Fruit fly (Drosophila melanogaster): Measurements from ENCODE around the gene Sgt1.

Sgt1 gene

dm6 chr3R:8349106-8349448 is 44.0 kb upstream of the Sgt1 start:
- TF ChIP-seq CG8159 (tag; optimal IDR thresholded peaks at IDR 0.05): no peak
- TF ChIP-seq CG17806 (tag; optimal IDR thresholded peaks at IDR 0.05): no peak
- no peak for TF ChIP-seq CG9948 (tag; optimal IDR thresholded peaks at IDR 0.05)
- no peak for TF ChIP-seq rn (GFP tag; IDR thresholded peaks at IDR 0.05)
- no peak for TF ChIP-seq CG34367 (tag; optimal IDR thresholded peaks at IDR 0.05)

DNA sequence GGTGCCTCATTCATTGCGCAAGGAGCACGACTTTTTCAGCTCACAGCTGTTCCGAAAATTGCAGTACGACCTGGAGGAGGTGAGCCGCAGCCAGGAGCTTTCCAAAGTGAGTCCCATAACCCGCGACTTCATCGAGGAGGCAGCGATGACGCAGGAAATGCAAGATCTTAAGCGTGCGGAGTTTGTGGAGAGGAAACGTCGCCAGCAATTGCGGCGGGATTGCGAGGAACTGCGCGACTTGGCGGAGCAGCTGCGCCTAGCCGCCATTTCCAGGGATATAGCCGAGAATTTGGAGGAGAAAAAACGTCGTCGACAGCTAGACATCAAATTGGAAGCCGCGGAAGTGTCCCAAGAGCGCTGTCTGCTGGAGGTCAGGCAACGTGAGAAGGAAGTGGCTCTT is 42.8 kb upstream of the Sgt1 start:
- TF ChIP-seq Snoo (tag; optimal IDR thresholded peaks at IDR 0.05) (no peak), CG12605 (GFP tag; IDR thresholded peaks at IDR 0.05) (no peak), D1 (tag; optimal IDR thresholded peaks at IDR 0.05) (no peak), CG8159 (tag; optimal IDR thresholded peaks at IDR 0.05) (no peak), CG34367 (tag; optimal IDR thresholded peaks at IDR 0.05) (no peak), CG14655 (GFP tag; optimal IDR thresholded peaks at IDR 0.05) (no peak), CG32121 (GFP tag; IDR thresholded peaks at IDR 0.05) (no peak), Pif1B (GFP tag; optimal IDR thresholded peaks at IDR 0.05) (no peak), Pif1A (GFP tag; optimal IDR thresholded peaks at IDR 0.05) (no peak), CG17806 (tag; optimal IDR thresholded peaks at IDR 0.05) (no peak), fd96Ca (GFP tag; IDR thresholded peaks at IDR 0.05) (no peak), CG4496 (GFP tag; IDR thresholded peaks at IDR 0.05) (no peak), CG13204 (GFP tag; optimal IDR thresholded peaks at IDR 0.05) (no peak), EcR (GFP tag; optimal IDR thresholded peaks at IDR 0.05) (no peak), Ets98B (GFP tag; IDR thresholded peaks at IDR 0.05) (no peak), CG10348 (GFP tag; IDR thresholded peaks at IDR 0.05) (no peak), CG15710 (tag; optimal IDR thresholded peaks at IDR 0.05) (no peak), rn (GFP tag; IDR thresholded peaks at IDR 0.05) (no peak), CG8301 (tag; optimal IDR thresholded peaks at IDR 0.05) (no peak), gl (tag; optimal IDR thresholded peaks at IDR 0.05) (no peak)

DNA sequence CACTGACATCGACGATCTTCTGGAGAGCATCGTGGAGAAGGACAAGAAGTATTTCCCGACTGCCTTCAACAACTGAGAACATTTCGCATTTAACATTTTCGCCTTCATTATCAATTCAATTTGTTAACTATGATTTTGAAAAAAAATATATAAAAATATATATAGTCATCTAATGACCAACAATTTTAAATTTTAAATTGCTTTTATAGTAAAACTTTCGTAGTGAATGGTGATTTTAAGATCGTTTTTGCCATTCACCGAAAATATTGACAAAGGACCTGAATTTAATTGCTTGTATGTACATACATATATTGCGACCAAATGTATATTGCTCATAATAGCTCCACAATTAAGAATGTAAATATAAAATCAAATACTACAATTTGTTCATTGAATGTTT is 42.2 kb upstream of the Sgt1 start, which contains the start of gene CG7352:
TSS of gene CG7352 (plus strand) at position 301 of the 400 bp plus-strand sequence.
- TF ChIP-seq fd96Ca (GFP tag; IDR thresholded peaks at IDR 0.05) (no peak), gl (tag; optimal IDR thresholded peaks at IDR 0.05) (no peak), CG9948 (tag; optimal IDR thresholded peaks at IDR 0.05) (no peak), CG17806 (tag; optimal IDR thresholded peaks at IDR 0.05) (no peak), Pif1B (GFP tag; optimal IDR thresholded peaks at IDR 0.05) (no peak), CG34367 (tag; optimal IDR thresholded peaks at IDR 0.05) (no peak), Ets98B (GFP tag; IDR thresholded peaks at IDR 0.05) (no peak), D1 (tag; optimal IDR thresholded peaks at IDR 0.05) (no peak)

DNA sequence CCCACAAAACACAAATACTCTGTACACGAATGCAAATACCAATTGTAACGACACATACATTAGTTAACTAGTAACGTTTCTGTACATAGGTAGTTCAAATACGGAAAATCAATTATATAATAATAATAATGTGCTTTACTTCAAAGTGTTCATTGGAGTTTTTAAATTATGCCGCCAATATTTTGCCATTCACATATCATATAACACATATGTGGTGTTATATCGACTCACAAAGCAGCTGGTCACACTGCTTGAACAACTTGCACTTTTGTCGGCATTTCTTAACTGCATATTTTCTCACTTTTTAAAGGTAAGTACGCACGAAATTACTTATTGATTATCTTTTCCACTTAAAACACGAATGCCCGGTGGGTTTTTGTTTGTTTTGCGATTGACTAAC is 39.1 kb upstream of the Sgt1 start, which contains the start of gene DppIII:
TSS of gene DppIII (plus strand) at position 227 of the 400 bp plus-strand sequence.
- TF ChIP-seq CG15710 (tag; optimal IDR thresholded peaks at IDR 0.05): no peak
- TF ChIP-seq CG12605 (GFP tag; IDR thresholded peaks at IDR 0.05): no peak
- no peak for TF ChIP-seq CG8159 (tag; optimal IDR thresholded peaks at IDR 0.05)
- TF ChIP-seq CG4496 (GFP tag; IDR thresholded peaks at IDR 0.05): no peak
- no peak for TF ChIP-seq CG9948 (tag; optimal IDR thresholded peaks at IDR 0.05)
- TF ChIP-seq rn (GFP tag; IDR thresholded peaks at IDR 0.05): no peak
- TF ChIP-seq Pif1B (GFP tag; optimal IDR thresholded peaks at IDR 0.05): no peak

- TF ChIP-seq Ets98B (GFP tag; IDR thresholded peaks at IDR 0.05): no peak
- no peak for TF ChIP-seq CG14655 (GFP tag; optimal IDR thresholded peaks at IDR 0.05)
- TF ChIP-seq Pif1B (GFP tag; optimal IDR thresholded peaks at IDR 0.05): no peak
- no peak for TF ChIP-seq CG9948 (tag; optimal IDR thresholded peaks at IDR 0.05)
- no peak for TF ChIP-seq EcR (GFP tag; optimal IDR thresholded peaks at IDR 0.05)
- TF ChIP-seq Pif1A (GFP tag; optimal IDR thresholded peaks at IDR 0.05): no peak
- TF ChIP-seq CG13204 (GFP tag; optimal IDR thresholded peaks at IDR 0.05): no peak
- TF ChIP-seq CG10348 (GFP tag; IDR thresholded peaks at IDR 0.05): no peak
- no peak for TF ChIP-seq CG17806 (tag; optimal IDR thresholded peaks at IDR 0.05)
- no peak for TF ChIP-seq CG4496 (GFP tag; IDR thresholded peaks at IDR 0.05)
- TF ChIP-seq CG34367 (tag; optimal IDR thresholded peaks at IDR 0.05): no peak
- TF ChIP-seq rn (GFP tag; IDR thresholded peaks at IDR 0.05): no peak
- no peak for TF ChIP-seq CG8301 (tag; optimal IDR thresholded peaks at IDR 0.05)
- TF ChIP-seq CG32121 (GFP tag; IDR thresholded peaks at IDR 0.05): no peak
These were observed 38.2 kb upstream of the Sgt1 start, which contains the start of the genes PNKP and COX7AL for dm6 chr3R:8343251-8343744. Gene PNKP, minus strand, starts transcription at chr3R:8343516. Gene COX7AL, plus strand, starts transcription at chr3R:8343669.

dm6 chr3R:8340675-8341275 is 35.7 kb upstream of the Sgt1 start, which contains the start of the genes COX7A and Arl2:
Gene COX7A, minus strand, starts transcription at chr3R:8341043.
Gene Arl2, plus strand, starts transcription at chr3R:8341100.
- TF ChIP-seq CG32121 (GFP tag; IDR thresholded peaks at IDR 0.05) (no peak; the same call in 1 of the 2 replicates), rn (GFP tag; IDR thresholded peaks at IDR 0.05) (no peak), CG17806 (tag; optimal IDR thresholded peaks at IDR 0.05) (no peak)

dm6 chr3R:8336012-8336567 is 31.0 kb upstream of the Sgt1 start:
- TF ChIP-seq EcR (GFP tag; optimal IDR thresholded peaks at IDR 0.05): no peak
- no peak for TF ChIP-seq CG34367 (tag; optimal IDR thresholded peaks at IDR 0.05)
- no peak for TF ChIP-seq fd96Ca (GFP tag; IDR thresholded peaks at IDR 0.05)
- no peak for TF ChIP-seq CG17806 (tag; optimal IDR thresholded peaks at IDR 0.05)
- no peak for TF ChIP-seq gl (tag; optimal IDR thresholded peaks at IDR 0.05)
- TF ChIP-seq CG32121 (GFP tag; IDR thresholded peaks at IDR 0.05): no peak
- TF ChIP-seq CG10348 (GFP tag; IDR thresholded peaks at IDR 0.05): no peak
- no peak for TF ChIP-seq CG8159 (tag; optimal IDR thresholded peaks at IDR 0.05)
- no peak for TF ChIP-seq CG4496 (GFP tag; IDR thresholded peaks at IDR 0.05)
- no peak for TF ChIP-seq CG15710 (tag; optimal IDR thresholded peaks at IDR 0.05)
- no peak for TF ChIP-seq Pif1B (GFP tag; optimal IDR thresholded peaks at IDR 0.05)
- TF ChIP-seq D1 (tag; optimal IDR thresholded peaks at IDR 0.05): no peak
- no peak for TF ChIP-seq Ets98B (GFP tag; IDR thresholded peaks at IDR 0.05)
- no peak for TF ChIP-seq CG13204 (GFP tag; optimal IDR thresholded peaks at IDR 0.05)
- no peak for TF ChIP-seq CG9948 (tag; optimal IDR thresholded peaks at IDR 0.05)
- TF ChIP-seq CG14655 (GFP tag; optimal IDR thresholded peaks at IDR 0.05): no peak
- no peak for TF ChIP-seq CG8301 (tag; optimal IDR thresholded peaks at IDR 0.05)

Measured in whole organism, pupa.